Fruit fly (Drosophila melanogaster) whole organism, embryonic: ENCODE measurements around the gene CG32712.

Experiments used
- C15 ChIP-seq: fragments of 200-800 bp; sonication (Bioruptor generic); IDR thresholded peaks from 3 replicates; pipeline ENCODE4 v1.3.6; 2022; ENCODE audit warnings: missing biosample characterization, missing genetic modification characterization
- CG10267 ChIP-seq: fragments of 200-800 bp; sonication (Bioruptor generic); optimal IDR thresholded peaks from 2 replicates; lab custom pipeline; 2018; ENCODE audit warnings: missing biosample characterization, mild to moderate bottlenecking, missing genetic modification characterization, moderate library complexity
- CG10462 ChIP-seq: fragments of 200-800 bp; sonication (Bioruptor generic); optimal IDR thresholded peaks from 2 replicates; lab custom pipeline; 2016; ENCODE audit warnings: missing biosample characterization, missing genetic modification characterization
- CG10654 ChIP-seq: fragments of 200-800 bp; sonication (Bioruptor generic); optimal IDR thresholded peaks from 2 replicates; lab custom pipeline; 2016; ENCODE audit warnings: missing biosample characterization, missing genetic modification characterization
- CG14050 ChIP-seq: fragments of 200-800 bp; sonication (Bioruptor generic); IDR thresholded peaks from 3 replicates; pipeline ENCODE4 v1.3.6; 2022; ENCODE audit warnings: missing biosample characterization, missing genetic modification characterization
- CG16863 ChIP-seq: fragments of 200-800 bp; sonication (Bioruptor generic); optimal IDR thresholded peaks from 3 replicates; lab custom pipeline; 2016; ENCODE audit warnings: missing biosample characterization, missing genetic modification characterization
- CG17361 ChIP-seq: fragments of 200-800 bp; sonication (Bioruptor generic); IDR thresholded peaks from 3 replicates; pipeline ENCODE4 v1.3.6; 2022; ENCODE audit warnings: missing biosample characterization, missing genetic modification characterization
- CG17568 ChIP-seq: fragments of 200-800 bp; sonication (Bioruptor generic); optimal IDR thresholded peaks from 2 replicates; lab custom pipeline; 2018; ENCODE audit warnings: missing biosample characterization, mild to moderate bottlenecking, missing genetic modification characterization, moderate library complexity
- CG2678 ChIP-seq: fragments of 200-800 bp; sonication (Bioruptor generic); optimal IDR thresholded peaks from 3 replicates; lab custom pipeline; 2019; ENCODE audit warnings: missing biosample characterization, mild to moderate bottlenecking, missing genetic modification characterization, moderate library complexity
- CG30431 ChIP-seq: fragments of 200-800 bp; sonication (Bioruptor generic); optimal IDR thresholded peaks from 2 replicates; lab custom pipeline; 2017; ENCODE audit warnings: missing biosample characterization, missing genetic modification characterization
- CG31388 ChIP-seq: fragments of 200-800 bp; sonication (Bioruptor generic); optimal IDR thresholded peaks from 2 replicates; lab custom pipeline; 2016; ENCODE audit warnings: missing biosample characterization, missing genetic modification characterization
- CG32767 ChIP-seq: fragments of 200-800 bp; sonication (Bioruptor generic); IDR thresholded peaks from 2 replicates; pipeline ENCODE4 v1.3.6; 2022; ENCODE audit warnings: missing biosample characterization, missing genetic modification characterization
- CG32772 ChIP-seq: fragments of 200-800 bp; sonication (Bioruptor generic); IDR thresholded peaks from 2 replicates; pipeline ENCODE4 v1.3.6; 2022; ENCODE audit warnings: missing biosample characterization, missing genetic modification characterization
- CG34376 ChIP-seq: fragments of 200-800 bp; sonication (Bioruptor generic); optimal IDR thresholded peaks from 2 replicates; lab custom pipeline; 2018; ENCODE audit warnings: missing biosample characterization, mild to moderate bottlenecking, missing genetic modification characterization
- CG4360 ChIP-seq: fragments of 200-800 bp; sonication (Bioruptor generic); IDR thresholded peaks from 2 replicates; pipeline ENCODE4 v1.3.6; 2022; ENCODE audit warnings: missing biosample characterization, missing genetic modification characterization
- CG4424 ChIP-seq: fragments of 200-800 bp; sonication (Bioruptor generic); optimal IDR thresholded peaks from 3 replicates; lab custom pipeline; 2016; ENCODE audit warnings: missing biosample characterization, missing genetic modification characterization
- CG6813 ChIP-seq: fragments of 200-800 bp; sonication (Bioruptor generic); optimal IDR thresholded peaks from 2 replicates; lab custom pipeline; 2017; ENCODE audit warnings: missing biosample characterization, missing genetic modification characterization, mild to moderate bottlenecking, moderate library complexity, missing genetic modification reagents
- CG7745 ChIP-seq: fragments of 200-800 bp; sonication (Bioruptor generic); optimal IDR thresholded peaks from 2 replicates; lab custom pipeline; 2018; ENCODE audit warnings: missing biosample characterization, mild to moderate bottlenecking, missing genetic modification characterization, moderate library complexity
- CG8290 ChIP-seq, 3 experiments: fragments of 200-800 bp; sonication (Bioruptor generic); optimal IDR thresholded peaks; 2 replicates each; lab custom pipeline; 2016 to 2019; ENCODE audit warnings: missing biosample characterization in 3 of 3, missing genetic modification characterization in 3 of 3, mild to moderate bottlenecking in 2 of 3, moderate library complexity in 1 of 3
- CG8359 ChIP-seq: fragments of 200-800 bp; sonication (Bioruptor generic); optimal IDR thresholded peaks from 2 replicates; lab custom pipeline; 2017; ENCODE audit warnings: missing biosample characterization, mild to moderate bottlenecking, missing genetic modification characterization, borderline replicate concordance
- CG8944 ChIP-seq: fragments of 200-800 bp; sonication (Bioruptor generic); optimal IDR thresholded peaks from 3 replicates; lab custom pipeline; 2016; ENCODE audit warnings: missing biosample characterization, missing genetic modification characterization
- Chrac-16 ChIP-seq: fragments of 200-800 bp; sonication (Bioruptor generic); optimal IDR thresholded peaks from 3 replicates; lab custom pipeline; 2016; ENCODE audit warnings: missing biosample characterization, missing genetic modification characterization
- Dad ChIP-seq: fragments of 200-800 bp; sonication (Bioruptor generic); optimal IDR thresholded peaks from 3 replicates; lab custom pipeline; 2016; ENCODE audit warnings: missing biosample characterization, missing genetic modification characterization
- Doc2 ChIP-seq: fragments of 200-800 bp; sonication (Bioruptor generic); IDR thresholded peaks from 2 replicates; pipeline ENCODE4 v1.3.6; 2022; ENCODE audit warnings: missing biosample characterization, missing genetic modification characterization
- Dp ChIP-seq: fragments of 200-800 bp; sonication (Bioruptor generic); optimal IDR thresholded peaks from 2 replicates; lab custom pipeline; 2018; ENCODE audit warnings: missing biosample characterization, mild to moderate bottlenecking, missing genetic modification characterization, moderate library complexity
- Drgx ChIP-seq: fragments of 200-800 bp; sonication (Bioruptor generic); IDR thresholded peaks from 2 replicates; pipeline ENCODE4 v1.3.6; 2022; ENCODE audit warnings: missing biosample characterization, missing genetic modification characterization
- GATAe ChIP-seq: fragments of 200-800 bp; sonication (Bioruptor generic); conservative IDR thresholded peaks from 2 replicates; pipeline ENCODE4 v1.3.6; 2022; ENCODE audit warnings: missing biosample characterization, missing genetic modification characterization
- HLHmδ ChIP-seq: fragments of 200-800 bp; sonication (Bioruptor generic); optimal IDR thresholded peaks from 2 replicates; lab custom pipeline; 2018; ENCODE audit warnings: missing biosample characterization, mild to moderate bottlenecking, missing genetic modification characterization, moderate library complexity
- Lhr ChIP-seq: fragments of 200-800 bp; sonication (Bioruptor generic); optimal IDR thresholded peaks from 3 replicates; lab custom pipeline; 2017; ENCODE audit warnings: mild to moderate bottlenecking, missing biosample characterization, missing genetic modification reagents, missing genetic modification characterization
- MBD-R2 ChIP-seq: fragments of 200-800 bp; sonication (Bioruptor generic); IDR thresholded peaks from 2 replicates; pipeline ENCODE4 v1.3.6; 2022; ENCODE audit warnings: missing biosample characterization, missing genetic modification characterization
- NFAT ChIP-seq: fragments of 200-800 bp; sonication (Bioruptor generic); IDR thresholded peaks from 2 replicates; pipeline ENCODE4 v1.3.6; 2022; ENCODE audit warnings: missing biosample characterization, missing genetic modification characterization
- Oaz ChIP-seq: fragments of 200-800 bp; sonication (Bioruptor generic); IDR thresholded peaks from 2 replicates; pipeline ENCODE4 v1.3.6; 2022; ENCODE audit warnings: missing biosample characterization, missing genetic modification characterization
- Ravus ChIP-seq: fragments of 200-800 bp; sonication (Bioruptor generic); IDR thresholded peaks from 2 replicates; pipeline ENCODE4 v1.3.6; 2022; ENCODE audit warnings: missing biosample characterization, missing genetic modification characterization
- Taf1 ChIP-seq: fragments of 200-800 bp; sonication (Bioruptor generic); IDR thresholded peaks from 2 replicates; pipeline ENCODE4 v1.3.6; 2022; ENCODE audit warnings: missing biosample characterization, missing genetic modification characterization
- az2 ChIP-seq: fragments of 200-800 bp; sonication (Bioruptor generic); optimal IDR thresholded peaks from 3 replicates; lab custom pipeline; 2016; ENCODE audit warnings: missing biosample characterization, missing genetic modification characterization
- bigmax ChIP-seq: fragments of 200-800 bp; sonication (Bioruptor generic); optimal IDR thresholded peaks from 2 replicates; lab custom pipeline; 2018; ENCODE audit warnings: missing biosample characterization, mild to moderate bottlenecking, missing genetic modification characterization
- cas ChIP-seq: fragments of 200-800 bp; sonication (Bioruptor generic); IDR thresholded peaks from 2 replicates; pipeline ENCODE4 v1.3.6; 2022; ENCODE audit warnings: missing biosample characterization, missing genetic modification characterization
- dmrt99B ChIP-seq: fragments of 200-800 bp; sonication (Bioruptor generic); optimal IDR thresholded peaks from 2 replicates; lab custom pipeline; 2018; ENCODE audit warnings: missing biosample characterization, mild to moderate bottlenecking, missing genetic modification characterization, moderate library complexity
- ems ChIP-seq: fragments of 200-800 bp; sonication (Bioruptor generic); optimal IDR thresholded peaks from 3 replicates; lab custom pipeline; 2016; ENCODE audit warnings: missing biosample characterization, missing genetic modification characterization
- fd102C ChIP-seq: fragments of 200-800 bp; sonication (Bioruptor generic); optimal IDR thresholded peaks from 2 replicates; lab custom pipeline; 2018; ENCODE audit warnings: missing biosample characterization, mild to moderate bottlenecking, missing genetic modification characterization, moderate library complexity
- grn ChIP-seq: fragments of 200-800 bp; sonication (Bioruptor generic); optimal IDR thresholded peaks from 3 replicates; lab custom pipeline; 2017; ENCODE audit warnings: missing biosample characterization, missing genetic modification characterization
- gro ChIP-seq: fragments of 200-800 bp; sonication (Bioruptor generic); optimal IDR thresholded peaks from 2 replicates; lab custom pipeline; 2016; ENCODE audit warnings: missing biosample characterization, missing genetic modification characterization
- gt ChIP-seq: fragments of 200-800 bp; sonication (Bioruptor generic); IDR thresholded peaks from 2 replicates; pipeline ENCODE4 v1.3.6; 2022; ENCODE audit warnings: missing biosample characterization, missing genetic modification characterization
- lilli ChIP-seq: fragments of 200-800 bp; sonication (Bioruptor generic); optimal IDR thresholded peaks from 3 replicates; lab custom pipeline; 2016; ENCODE audit warnings: missing biosample characterization, missing genetic modification characterization
- maf-S ChIP-seq: fragments of 200-800 bp; sonication (Bioruptor generic); optimal IDR thresholded peaks from 2 replicates; lab custom pipeline; 2016; ENCODE audit warnings: missing biosample characterization, missing genetic modification characterization
- nau ChIP-seq: fragments of 200-800 bp; sonication (Bioruptor generic); optimal IDR thresholded peaks from 3 replicates; lab custom pipeline; 2017; ENCODE audit warnings: missing biosample characterization, mild to moderate bottlenecking, missing genetic modification characterization, missing genetic modification reagents
- pfk ChIP-seq: fragments of 200-800 bp; sonication (Bioruptor generic); optimal IDR thresholded peaks from 2 replicates; lab custom pipeline; 2018; ENCODE audit warnings: missing biosample characterization, mild to moderate bottlenecking, missing genetic modification characterization, moderate library complexity
- sd ChIP-seq: fragments of 200-800 bp; sonication (Bioruptor generic); optimal IDR thresholded peaks from 3 replicates; lab custom pipeline; 2018; ENCODE audit warnings: missing biosample characterization, mild to moderate bottlenecking, missing genetic modification characterization, moderate library complexity
- slp2 ChIP-seq: fragments of 200-800 bp; sonication (Bioruptor generic); optimal IDR thresholded peaks from 2 replicates; lab custom pipeline; 2016; ENCODE audit warnings: missing biosample characterization, missing genetic modification characterization
- trh ChIP-seq: fragments of 200-800 bp; sonication (Bioruptor generic); optimal IDR thresholded peaks from 2 replicates; lab custom pipeline; 2016; ENCODE audit warnings: missing biosample characterization, missing genetic modification characterization

The CG32712 gene

DNA sequence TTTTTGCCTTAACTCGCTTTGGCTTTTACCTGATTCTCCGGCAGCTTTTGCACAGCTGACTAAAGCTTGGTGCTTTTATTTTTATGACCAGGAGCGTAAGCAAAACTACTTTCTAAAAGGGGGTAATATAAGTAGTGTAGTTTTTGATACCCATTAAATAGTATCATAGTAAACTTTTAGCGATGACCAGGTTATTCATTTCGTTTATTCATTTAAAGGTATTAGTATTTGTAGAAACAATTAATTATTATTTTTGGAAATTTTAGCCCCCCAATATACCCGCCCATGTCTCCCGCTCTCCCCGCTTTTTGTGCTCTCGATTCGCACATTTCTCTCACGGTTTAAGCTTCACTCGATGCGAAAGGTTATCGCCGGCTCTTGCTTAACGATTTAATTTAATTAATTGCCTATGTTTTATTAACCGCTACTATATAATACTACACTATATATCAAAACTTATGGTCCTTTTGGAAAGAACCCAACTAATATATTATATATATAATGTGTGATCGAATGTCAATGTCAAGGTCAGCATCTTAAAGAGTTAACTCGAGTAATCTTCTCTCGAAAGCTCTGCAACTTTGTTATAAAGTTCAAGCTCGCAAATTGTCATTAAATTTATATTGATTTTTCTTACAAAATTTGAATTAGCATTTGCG lies 30.9 kb upstream of the CG32712 start, which contains the start of gene Sptr (continued):
- TF ChIP-seq CG4424 (peak; percentile 74), Doc2 (GFP tag; lab: Robert Waterston, UW) (peak; percentile 50; the same call in 1 of the 2 replicates), bigmax (no peak), CG10654 (peak; percentile 78), slp2 (peak; percentile 38), az2 (GFP tag; lab: Kevin White, UChicago) (peak; percentile 73), CG31388 (peak; percentile 22), CG17568 (GFP tag; lab: Kevin White, UChicago) (peak; percentile 83), CG32767 (GFP tag; lab: Robert Waterston, UW) (peak; percentile 73), pfk (GFP tag; lab: Kevin White, UChicago) (no peak), NFAT (peak; percentile 90), C15 (peak; percentile 79; the same call in 2 of the 3 replicates), trh (peak; percentile 55), CG6813 (GFP tag; lab: Kevin White, UChicago) (peak; percentile 91), ems (GFP tag; lab: Kevin White, UChicago) (peak; percentile 80), sd (tag; lab: Kevin White, UChicago) (peak; percentile 65), Oaz (peak; percentile 74), CG34376 (GFP tag; lab: Kevin White, UChicago) (peak; percentile 93), CG10462 (GFP tag; lab: Kevin White, UChicago) (peak; percentile 58), Dad (GFP tag; lab: Kevin White, UChicago) (peak; percentile 66), CG4360 (GFP tag; lab: Robert Waterston, UW) (peak; percentile 34; the same call in 1 of the 2 replicates), cas (peak; percentile 82), maf-S (peak; percentile 62), CG8944 (GFP tag; lab: Kevin White, UChicago) (peak; percentile 45), Taf1 (GFP tag; lab: Robert Waterston, UW) (peak; percentile 90), Dp (GFP tag; lab: Kevin White, UChicago) (no peak), gt (GFP tag; lab: Robert Waterston, UW) (no peak), HLHmδ (GFP tag; lab: Kevin White, UChicago) (no peak), CG14050 (peak; percentile 82), CG8290 (GFP tag; optimal IDR thresholded peaks at IDR 0.05; lab: Kevin White, UChicago) (peak; percentile 20), CG8290 (tag; optimal IDR thresholded peaks at IDR 0.05; lab: Kevin White, UChicago) (peak in 1 of 2 experiments; percentile 80), gro (peak; percentile 86), Drgx (GFP tag; lab: Robert Waterston, UW) (peak; percentile 95), nau (peak; percentile 80), CG17361 (GFP tag; lab: Robert Waterston, UW) (peak; percentile 77), CG10267 (tag; lab: Kevin White, UChicago) (peak; percentile 71), dmrt99B (peak; percentile 92), CG30431 (GFP tag; lab: Kevin White, UChicago) (peak; percentile 33), CG7745 (no peak), CG32772 (GFP tag; lab: Robert Waterston, UW) (peak; percentile 84), Chrac-16 (GFP tag; lab: Kevin White, UChicago) (peak; percentile 72), GATAe (GFP tag; lab: Robert Waterston, UW) (peak; percentile 37; the same call in 1 of the 2 replicates), grn (GFP tag; lab: Kevin White, UChicago) (peak; percentile 36), Ravus (GFP tag; lab: Robert Waterston, UW) (peak; percentile 61), CG16863 (GFP tag; lab: Kevin White, UChicago) (peak; percentile 57), CG2678 (tag; lab: Kevin White, UChicago) (peak; percentile 94), MBD-R2 (GFP tag; lab: Robert Waterston, UW) (peak; percentile 80), Lhr (GFP tag; lab: Kevin White, UChicago) (no peak), lilli (GFP tag; lab: Kevin White, UChicago) (peak; percentile 92), fd102C (GFP tag; lab: Kevin White, UChicago) (no peak), CG8359 (peak; percentile 27)
